Fruit fly (Drosophila melanogaster): ENCODE data around the gene CG12147.
A peak's percentile ranks its signal among the peaks of the same experiment; 100 is the strongest.

CG12147 gene

dm6 chr3R:5420454-5420853, 6.6 kb downstream of the CG12147 start:
- TF ChIP-seq CG4496 (GFP tag; IDR thresholded peaks at IDR 0.05) = no peak
- no peak for TF ChIP-seq CG8159 (tag; optimal IDR thresholded peaks at IDR 0.05)
- TF ChIP-seq Pif1A (GFP tag; optimal IDR thresholded peaks at IDR 0.05) = no peak
- TF ChIP-seq CG14655 (GFP tag; optimal IDR thresholded peaks at IDR 0.05) = no peak
- TF ChIP-seq CG8301 (tag; optimal IDR thresholded peaks at IDR 0.05) = no peak
- no peak for TF ChIP-seq Snoo (tag; optimal IDR thresholded peaks at IDR 0.05)
- no peak for TF ChIP-seq rn (GFP tag; IDR thresholded peaks at IDR 0.05)
- TF ChIP-seq CG17806 (tag; optimal IDR thresholded peaks at IDR 0.05) = no peak
- no peak for TF ChIP-seq CG15710 (tag; optimal IDR thresholded peaks at IDR 0.05)
- no peak for TF ChIP-seq CG13204 (GFP tag; optimal IDR thresholded peaks at IDR 0.05)
- TF ChIP-seq CG9948 (tag; optimal IDR thresholded peaks at IDR 0.05) = no peak
- no peak for TF ChIP-seq D1 (tag; optimal IDR thresholded peaks at IDR 0.05)

dm6 chr3R:5414147-5414748, 12.8 kb downstream of the CG12147 start, which contains the start of gene CG14669:
Gene CG14669, plus strand, starts transcription at chr3R:5414527.
- no peak for TF ChIP-seq CG8159 (tag; optimal IDR thresholded peaks at IDR 0.05)

DNA sequence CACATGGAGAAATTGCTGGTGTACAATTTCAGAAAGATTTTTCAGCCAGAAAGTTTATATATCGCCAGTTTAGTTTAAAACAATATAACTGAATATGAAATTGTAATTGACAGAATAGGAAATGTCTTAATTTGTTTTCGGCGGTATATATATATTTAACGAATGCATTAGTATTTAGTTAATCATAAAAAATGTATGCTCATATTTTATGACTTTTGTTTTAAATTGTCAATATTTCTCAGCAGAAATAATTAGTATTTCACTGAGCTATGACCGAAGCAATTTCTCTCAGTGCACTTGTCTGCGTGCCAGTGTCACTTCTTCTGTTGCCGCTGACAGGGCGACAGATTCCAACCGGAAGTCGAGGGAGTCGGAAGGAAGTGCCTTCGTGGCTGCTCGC, 14.1 kb downstream of the CG12147 start:
- TF ChIP-seq EcR (GFP tag; optimal IDR thresholded peaks at IDR 0.05) (no peak), CG8159 (tag; optimal IDR thresholded peaks at IDR 0.05) (peak; percentile 36), CG13204 (GFP tag; optimal IDR thresholded peaks at IDR 0.05) (no peak), CG8301 (tag; optimal IDR thresholded peaks at IDR 0.05) (peak; percentile 11)

- TF ChIP-seq Pif1A (GFP tag; optimal IDR thresholded peaks at IDR 0.05) = no peak
- no peak for TF ChIP-seq Ets98B (GFP tag; IDR thresholded peaks at IDR 0.05)
- TF ChIP-seq CG32121 (GFP tag; IDR thresholded peaks at IDR 0.05) = no peak
- TF ChIP-seq CG8159 (tag; optimal IDR thresholded peaks at IDR 0.05) = no peak
- no peak for TF ChIP-seq CG9948 (tag; optimal IDR thresholded peaks at IDR 0.05)
- TF ChIP-seq CG12605 (GFP tag; IDR thresholded peaks at IDR 0.05) = no peak
- TF ChIP-seq CG8301 (tag; optimal IDR thresholded peaks at IDR 0.05) = no peak
- TF ChIP-seq CG14655 (GFP tag; optimal IDR thresholded peaks at IDR 0.05) = no peak
- TF ChIP-seq Snoo (tag; optimal IDR thresholded peaks at IDR 0.05) = no peak
- TF ChIP-seq D1 (tag; optimal IDR thresholded peaks at IDR 0.05) = no peak
- TF ChIP-seq gl (tag; optimal IDR thresholded peaks at IDR 0.05) = no peak
- no peak for TF ChIP-seq CG13204 (GFP tag; optimal IDR thresholded peaks at IDR 0.05)
- no peak for TF ChIP-seq CG17806 (tag; optimal IDR thresholded peaks at IDR 0.05)
- no peak for TF ChIP-seq CG34367 (tag; optimal IDR thresholded peaks at IDR 0.05)
- no peak for TF ChIP-seq Pif1B (GFP tag; optimal IDR thresholded peaks at IDR 0.05)
Measured at dm6 chr3R:5412306-5412705, 14.8 kb downstream of the CG12147 start, which contains the start of gene Orco. Gene Orco, minus strand, starts transcription at chr3R:5412406.

DNA sequence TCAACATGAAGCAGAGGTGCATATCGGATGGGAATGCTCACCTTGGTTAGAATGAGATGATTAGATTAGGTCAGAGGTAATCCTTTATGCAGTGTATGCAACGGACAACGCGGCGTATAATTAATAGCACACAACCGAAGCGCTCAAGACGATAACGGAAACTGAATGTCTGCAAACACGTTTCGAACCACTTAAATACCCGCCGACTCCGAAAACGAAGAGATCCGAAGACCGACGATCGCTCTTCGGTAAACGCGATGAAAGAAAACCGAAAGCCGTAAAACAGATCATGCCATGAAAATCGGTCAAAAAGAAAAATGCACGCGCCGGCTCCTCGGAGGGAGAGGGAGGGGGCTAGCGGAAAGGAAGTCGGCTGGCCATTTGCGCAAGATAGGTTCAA, 23.1 kb downstream of the CG12147 start, which contains the start of gene CG2663:
TSS of gene CG2663 (minus strand) at position 173 of the 400 bp plus-strand sequence.
- TF ChIP-seq CG12605 (GFP tag; IDR thresholded peaks at IDR 0.05) (0 out of 2 replicates have a peak, but pooled peaks have one; percentile 18), CG8301 (tag; optimal IDR thresholded peaks at IDR 0.05) (no peak), CG14655 (GFP tag; optimal IDR thresholded peaks at IDR 0.05) (no peak), CG4496 (GFP tag; IDR thresholded peaks at IDR 0.05) (peak; percentile 54; the same call in 1 of the 3 replicates), CG32121 (GFP tag; IDR thresholded peaks at IDR 0.05) (peak; percentile 17; the same call in 1 of the 2 replicates)

dm6 chr3R:5399096-5399495, 28.0 kb downstream of the CG12147 start, which contains the start of gene Or83a:
Gene Or83a, minus strand, starts transcription at chr3R:5399196.
- TF ChIP-seq Snoo (tag; optimal IDR thresholded peaks at IDR 0.05) (no peak), CG12605 (GFP tag; IDR thresholded peaks at IDR 0.05) (no peak), D1 (tag; optimal IDR thresholded peaks at IDR 0.05) (no peak), CG13204 (GFP tag; optimal IDR thresholded peaks at IDR 0.05) (no peak), Ets98B (GFP tag; IDR thresholded peaks at IDR 0.05) (no peak), CG8301 (tag; optimal IDR thresholded peaks at IDR 0.05) (no peak), CG9948 (tag; optimal IDR thresholded peaks at IDR 0.05) (no peak), fd96Ca (GFP tag; IDR thresholded peaks at IDR 0.05) (no peak), CG8159 (tag; optimal IDR thresholded peaks at IDR 0.05) (no peak), CG15710 (tag; optimal IDR thresholded peaks at IDR 0.05) (no peak), CG14655 (GFP tag; optimal IDR thresholded peaks at IDR 0.05) (no peak)

- TF ChIP-seq gl (tag; optimal IDR thresholded peaks at IDR 0.05) (no peak), D1 (tag; optimal IDR thresholded peaks at IDR 0.05) (no peak), CG34367 (tag; optimal IDR thresholded peaks at IDR 0.05) (no peak), fd96Ca (GFP tag; IDR thresholded peaks at IDR 0.05) (no peak), CG17806 (tag; optimal IDR thresholded peaks at IDR 0.05) (no peak), CG13204 (GFP tag; optimal IDR thresholded peaks at IDR 0.05) (no peak), CG4496 (GFP tag; IDR thresholded peaks at IDR 0.05) (no peak), CG32121 (GFP tag; IDR thresholded peaks at IDR 0.05) (no peak), CG14655 (GFP tag; optimal IDR thresholded peaks at IDR 0.05) (no peak), CG8159 (tag; optimal IDR thresholded peaks at IDR 0.05) (no peak), CG12605 (GFP tag; IDR thresholded peaks at IDR 0.05) (no peak), CG10348 (GFP tag; IDR thresholded peaks at IDR 0.05) (no peak), CG9948 (tag; optimal IDR thresholded peaks at IDR 0.05) (no peak), Pif1B (GFP tag; optimal IDR thresholded peaks at IDR 0.05) (no peak), Pif1A (GFP tag; optimal IDR thresholded peaks at IDR 0.05) (no peak)
Measured at dm6 chr3R:5395210-5395609, 31.8 kb downstream of the CG12147 start.

Data from whole organism, pupa.